Fruit fly (Drosophila melanogaster) Kc167 (cell line): ENCODE results near the gene CG32599.

Source experiments
- Myc ChIP-seq: fragments of >200 bp; optimal IDR thresholded peaks from 2 replicates; lab custom pipeline; 2017; ENCODE audit warnings: missing external identifiers
- Sin3A ChIP-seq: fragments of >200 bp; optimal IDR thresholded peaks from 2 replicates; lab custom pipeline; 2018; ENCODE audit warnings: missing external identifiers
- h ChIP-seq: fragments of >200 bp; optimal IDR thresholded peaks from 3 replicates; lab custom pipeline; 2018; ENCODE audit warnings: missing external identifiers
- insv ChIP-seq: fragments of >200 bp; optimal IDR thresholded peaks from 3 replicates; lab custom pipeline; 2018; ENCODE audit warnings: missing external identifiers
- psq ChIP-seq: fragments of >200 bp; optimal IDR thresholded peaks from 2 replicates; lab custom pipeline; 2017; ENCODE audit warnings: missing external identifiers
- ttk ChIP-seq: sonication (Bioruptor generic); optimal IDR thresholded peaks from 2 replicates; lab custom pipeline; 2017; ENCODE audit warnings: missing external identifiers

The CG32599 gene

DNA sequence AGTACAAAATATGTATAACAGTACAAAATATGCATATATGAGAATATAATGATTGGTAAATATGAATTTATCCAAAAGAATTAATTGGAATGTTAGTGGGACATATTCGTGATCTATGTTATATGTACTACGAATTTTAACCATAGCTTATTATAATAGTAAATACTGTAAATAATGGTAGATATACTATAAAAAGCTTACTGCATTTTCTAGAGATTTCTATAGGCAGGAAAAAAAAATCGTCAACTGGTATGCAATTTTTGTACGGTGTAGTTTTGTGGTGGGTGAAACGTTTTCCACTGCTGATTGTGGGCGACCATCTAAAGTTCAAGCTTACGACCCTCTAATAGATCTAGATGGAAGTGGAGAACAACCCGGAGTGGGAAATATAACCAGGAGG, 26.6 kb upstream of the CG32599 start:
- no peak for TF ChIP-seq Sin3A (lab: Kevin White, UChicago)
- no peak for TF ChIP-seq Myc (lab: Kevin White, UChicago)
- TF ChIP-seq h (lab: Kevin White, UChicago): no peak
- no peak for TF ChIP-seq ttk (lab: Kevin White, UChicago)
- TF ChIP-seq insv (lab: Kevin White, UChicago): no peak
- TF ChIP-seq psq (lab: Kevin White, UChicago): no peak

DNA sequence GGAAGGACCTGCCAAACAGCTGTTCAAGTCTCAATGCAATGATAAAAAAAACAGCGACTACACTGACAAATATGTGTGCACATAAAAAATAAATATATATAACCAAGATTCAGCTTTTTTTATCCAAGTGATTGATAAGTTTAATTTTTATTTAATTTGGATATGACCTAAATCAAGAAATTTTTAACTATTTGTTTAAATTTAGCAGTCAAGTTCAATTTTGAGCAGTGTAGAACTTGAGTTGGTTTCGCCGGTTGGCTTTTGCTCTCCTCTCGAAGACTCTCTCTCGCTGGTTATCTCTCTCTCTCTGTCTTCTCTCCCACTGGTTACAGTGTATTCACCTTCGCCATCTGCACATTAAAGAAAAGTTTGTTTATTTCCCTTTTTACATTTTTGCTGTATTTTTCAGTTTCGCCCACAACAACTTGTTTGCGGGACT, 25.4 kb upstream of the CG32599 start:
- TF ChIP-seq h (lab: Kevin White, UChicago) (no peak), psq (lab: Kevin White, UChicago) (no peak), Myc (lab: Kevin White, UChicago) (no peak), insv (lab: Kevin White, UChicago) (no peak), ttk (lab: Kevin White, UChicago) (no peak), Sin3A (lab: Kevin White, UChicago) (no peak)

DNA sequence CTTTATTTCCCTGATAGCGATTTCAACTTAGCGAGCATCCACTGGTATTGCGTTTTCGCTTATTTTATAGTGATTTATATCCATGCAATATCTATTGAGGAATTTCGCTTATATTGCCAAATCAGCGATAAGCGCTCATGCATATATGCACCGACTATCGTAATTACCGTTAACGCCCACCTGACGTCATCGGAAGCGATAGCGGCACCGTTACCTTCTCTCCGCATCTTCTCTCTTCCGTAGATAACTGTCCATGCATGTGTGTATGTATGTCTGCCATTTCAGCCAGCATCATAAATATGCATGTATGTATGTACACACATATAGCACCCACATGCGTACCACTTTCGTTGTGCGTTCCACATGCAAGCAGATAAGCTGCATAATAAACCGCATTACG, 22.3 kb upstream of the CG32599 start:
- TF ChIP-seq h (lab: Kevin White, UChicago) (no peak), ttk (lab: Kevin White, UChicago) (no peak), psq (lab: Kevin White, UChicago) (no peak), Myc (lab: Kevin White, UChicago) (no peak), insv (lab: Kevin White, UChicago) (no peak), Sin3A (lab: Kevin White, UChicago) (no peak)

DNA sequence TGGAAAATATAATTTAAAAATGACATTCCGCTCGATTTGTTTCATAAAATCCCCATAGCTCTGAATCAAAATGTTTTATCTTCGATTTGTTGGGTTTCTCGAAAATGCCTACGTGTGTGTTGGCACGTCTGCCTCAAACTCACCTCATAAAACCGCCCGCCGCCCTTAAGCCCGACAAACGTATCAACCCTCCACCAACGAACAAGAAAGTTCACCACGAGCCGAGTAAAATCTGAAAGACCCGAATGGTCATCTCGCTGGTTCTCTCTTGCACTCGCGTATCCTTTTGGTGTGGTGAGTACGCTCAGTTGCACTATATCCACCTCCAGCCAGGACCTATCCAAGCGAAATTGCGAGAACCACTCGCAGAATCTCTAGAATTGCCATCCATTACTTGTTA, 21.5 kb upstream of the CG32599 start:
- TF ChIP-seq insv (lab: Kevin White, UChicago) (no peak), Myc (lab: Kevin White, UChicago) (no peak), h (lab: Kevin White, UChicago) (no peak), Sin3A (lab: Kevin White, UChicago) (no peak), psq (lab: Kevin White, UChicago) (no peak), ttk (lab: Kevin White, UChicago) (no peak)

DNA sequence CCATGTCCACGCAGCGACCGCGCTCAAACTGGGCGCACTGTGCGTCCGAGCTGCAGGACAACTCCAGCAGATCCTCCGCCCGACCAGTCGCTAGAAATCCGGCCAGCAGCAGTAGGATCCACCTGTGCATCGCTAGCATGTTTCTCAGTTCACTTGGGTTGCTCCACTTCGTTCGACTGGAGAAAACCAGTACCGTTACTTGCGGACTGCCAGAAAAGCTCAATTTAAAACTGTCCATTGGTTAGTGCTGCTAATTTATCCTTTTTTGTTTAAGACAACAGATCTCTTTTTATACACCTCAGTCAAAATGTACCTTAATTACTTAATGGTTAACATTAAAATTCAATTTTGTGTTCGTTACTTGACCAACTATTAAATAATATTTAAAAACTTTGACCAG, 17.8 kb upstream of the CG32599 start, which contains the start of gene CG11674:
TSS of gene CG11674 (minus strand) at position 215 of the 400 bp plus-strand sequence.
- no peak for TF ChIP-seq h (lab: Kevin White, UChicago)
- no peak for TF ChIP-seq Myc (lab: Kevin White, UChicago)
- no peak for TF ChIP-seq insv (lab: Kevin White, UChicago)
- TF ChIP-seq Sin3A (lab: Kevin White, UChicago): no peak
- no peak for TF ChIP-seq ttk (lab: Kevin White, UChicago)
- TF ChIP-seq psq (lab: Kevin White, UChicago): no peak

DNA sequence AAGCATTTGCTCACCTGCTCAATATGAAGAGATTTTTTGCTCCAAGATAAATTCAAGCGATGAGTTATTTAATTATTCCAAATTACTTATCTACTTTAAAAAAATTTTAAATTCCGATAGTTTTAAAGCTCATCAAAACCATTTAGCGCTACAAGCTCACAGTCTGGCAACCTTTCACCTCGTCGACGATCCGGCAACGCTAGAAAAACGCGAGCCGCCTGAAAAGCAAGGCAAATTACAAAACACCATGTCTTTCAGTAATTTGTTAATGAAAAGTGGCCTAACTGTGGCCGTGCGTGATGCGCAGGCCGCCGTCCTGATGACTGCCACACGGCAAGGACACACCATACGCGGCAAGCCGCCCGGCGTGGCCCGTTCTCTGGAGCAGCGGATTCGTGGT, 17.4 kb upstream of the CG32599 start, which contains the start of gene mRpL38:
TSS of gene mRpL38 (plus strand) at position 197 of the 400 bp plus-strand sequence.
- no peak for TF ChIP-seq Sin3A (lab: Kevin White, UChicago)
- TF ChIP-seq insv (lab: Kevin White, UChicago): no peak
- TF ChIP-seq ttk (lab: Kevin White, UChicago): no peak
- no peak for TF ChIP-seq h (lab: Kevin White, UChicago)
- no peak for TF ChIP-seq Myc (lab: Kevin White, UChicago)
- no peak for TF ChIP-seq psq (lab: Kevin White, UChicago)

DNA sequence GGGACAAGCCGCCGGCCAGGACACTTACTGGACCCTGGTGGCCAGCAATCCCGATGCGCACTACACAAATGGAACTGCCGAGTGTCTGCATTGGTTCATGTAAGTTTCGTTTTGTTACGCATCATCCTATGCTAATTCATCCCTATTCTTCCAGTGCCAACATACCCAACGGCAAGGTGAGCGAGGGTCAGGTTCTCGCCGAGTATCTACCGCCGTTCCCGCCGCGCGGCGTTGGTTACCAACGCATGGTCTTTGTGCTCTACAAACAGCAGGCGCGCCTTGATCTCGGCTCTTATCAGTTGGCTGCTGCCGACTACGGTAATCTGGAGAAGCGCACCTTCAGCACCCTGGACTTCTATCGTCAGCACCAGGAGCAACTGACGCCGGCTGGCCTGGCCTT, 16.4 kb upstream of the CG32599 start:
- TF ChIP-seq ttk (lab: Kevin White, UChicago) (no peak), psq (lab: Kevin White, UChicago) (no peak), Myc (lab: Kevin White, UChicago) (no peak), h (lab: Kevin White, UChicago) (no peak), insv (lab: Kevin White, UChicago) (no peak), Sin3A (lab: Kevin White, UChicago) (no peak)

DNA sequence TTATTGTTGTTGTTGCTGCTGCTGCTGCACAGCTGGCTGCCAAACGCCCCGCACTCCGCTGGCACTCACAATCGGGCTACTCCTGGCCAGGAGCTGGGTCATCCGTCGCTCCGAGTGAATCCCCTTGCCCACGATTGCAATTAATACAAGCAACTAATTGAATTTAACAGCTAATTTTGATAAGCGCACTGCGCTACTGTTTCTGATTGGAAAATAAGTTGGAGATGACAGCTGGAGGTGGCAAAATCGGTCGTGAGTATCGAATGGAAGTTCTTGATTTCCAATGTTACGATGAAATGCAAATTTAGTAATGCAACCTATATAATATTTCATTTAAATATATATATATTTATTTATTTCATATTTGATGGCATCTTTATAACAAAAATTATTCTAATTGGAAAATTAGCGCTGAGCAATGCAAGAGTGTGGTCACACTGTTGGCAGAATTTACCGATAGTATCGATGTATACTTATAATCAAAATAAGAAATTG, 9.6 kb upstream of the CG32599 start, which contains the start of gene CG42271:
TSS of gene CG42271 (minus strand) at position 224 of the 495 bp plus-strand sequence.
- TF ChIP-seq ttk (lab: Kevin White, UChicago) (no peak), insv (lab: Kevin White, UChicago) (no peak)

DNA sequence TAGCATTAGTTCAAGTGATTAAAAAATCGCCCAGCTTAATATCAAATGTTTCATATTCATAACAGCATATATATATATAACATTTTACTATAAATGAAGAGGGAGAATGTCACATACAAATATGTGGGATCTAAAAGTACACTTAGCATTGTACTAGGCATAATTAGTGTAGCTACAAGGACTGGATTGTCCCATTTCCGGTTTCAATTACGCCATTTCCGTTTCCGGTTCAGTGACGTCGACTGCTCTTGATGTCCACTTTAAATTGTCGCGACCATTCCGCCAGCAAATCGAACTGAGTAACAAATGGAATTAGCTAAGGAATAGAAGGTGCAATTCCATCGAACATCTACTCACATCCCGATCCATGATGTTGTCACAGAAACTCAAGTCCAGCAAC, 9.0 kb upstream of the CG32599 start:
- TF ChIP-seq insv (lab: Kevin White, UChicago) (no peak), h (lab: Kevin White, UChicago) (no peak), psq (lab: Kevin White, UChicago) (no peak), Sin3A (lab: Kevin White, UChicago) (no peak), ttk (lab: Kevin White, UChicago) (no peak), Myc (lab: Kevin White, UChicago) (no peak)

DNA sequence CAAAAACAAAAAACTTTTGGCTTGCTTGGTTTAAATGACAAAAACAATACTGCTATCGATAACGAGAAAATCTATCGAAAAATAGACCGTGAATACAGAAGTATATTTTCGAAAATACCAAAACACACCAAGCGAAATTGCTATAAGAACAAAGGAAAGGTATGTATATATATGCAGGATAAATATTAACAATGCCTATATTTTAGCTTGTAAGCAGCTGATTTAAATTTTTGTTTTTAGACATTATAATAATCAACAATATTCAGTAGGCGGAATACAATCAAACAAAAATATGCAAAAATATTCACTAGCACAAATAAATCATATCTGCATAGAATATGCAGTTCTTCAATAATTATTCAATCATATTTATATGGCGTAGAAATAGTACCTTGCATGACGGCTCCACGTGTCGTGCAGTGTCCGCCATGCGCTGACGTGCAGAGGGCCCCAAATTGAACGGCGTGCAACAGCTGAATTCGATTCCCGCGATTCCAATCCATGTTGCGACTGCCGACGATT, 5.6 kb upstream of the CG32599 start, which contains the start of the genes Fbxl4 and Dus2:
TSS of gene Fbxl4 (minus strand) at position 51 of the 522 bp plus-strand sequence.
TSS of gene Dus2 (plus strand) at position 116 of the 522 bp plus-strand sequence.
- TF ChIP-seq insv (lab: Kevin White, UChicago): no peak

DNA sequence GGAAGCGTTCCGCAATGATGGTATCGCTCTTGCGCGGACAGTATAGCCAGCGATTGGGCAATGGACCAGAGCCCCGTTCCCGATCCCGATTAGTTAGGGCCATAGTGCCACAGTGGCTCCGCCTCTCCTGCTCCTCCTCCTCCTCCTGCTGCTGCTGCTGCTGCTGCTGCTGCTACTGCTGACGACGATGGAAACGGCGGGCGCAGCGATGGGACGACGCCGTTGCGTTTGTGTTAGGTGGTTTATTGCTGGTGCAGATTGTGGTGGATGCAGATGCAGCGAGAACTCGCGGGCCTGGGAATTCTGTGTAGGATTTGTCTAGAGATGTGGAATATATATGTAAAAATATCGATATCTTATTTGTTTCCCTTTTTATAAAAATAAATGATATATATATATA, 1.0 kb upstream of the CG32599 start, which contains the start of gene mRNA-cap:
TSS of gene mRNA-cap (minus strand) at position 344 of the 400 bp plus-strand sequence.
- TF ChIP-seq Myc (lab: Kevin White, UChicago) (no peak), insv (lab: Kevin White, UChicago) (no peak), ttk (lab: Kevin White, UChicago) (no peak)
